Fruit fly (Drosophila melanogaster) whole organism, pupa: ENCODE data around the gene Obp99a.

ENCODE experiments used
- CG13204 ChIP-seq: fragments of 200-800 bp; sonication (Bioruptor generic); optimal IDR thresholded peaks from 2 replicates; lab custom pipeline; 2018; ENCODE audit warnings: missing biosample characterization, mild to moderate bottlenecking, missing genetic modification characterization, moderate library complexity
- CG4496 ChIP-seq: fragments of 200-800 bp; sonication (Bioruptor generic); IDR thresholded peaks from 3 replicates; pipeline ENCODE4 v1.3.6; 2022; ENCODE audit warnings: missing biosample characterization, missing genetic modification characterization
- D1 ChIP-seq: fragments of 200-800 bp; sonication (Bioruptor generic); optimal IDR thresholded peaks from 2 replicates; lab custom pipeline; 2018; ENCODE audit warnings: missing biosample characterization, mild to moderate bottlenecking, missing genetic modification characterization, moderate library complexity
- Ets98B ChIP-seq: fragments of 200-800 bp; sonication (Bioruptor generic); IDR thresholded peaks from 2 replicates; pipeline ENCODE4 v1.3.6; 2022; ENCODE audit warnings: missing biosample characterization, missing genetic modification characterization
- Pif1B ChIP-seq: fragments of 200-800 bp; sonication (Bioruptor generic); optimal IDR thresholded peaks from 3 replicates; lab custom pipeline; 2016; ENCODE audit warnings: missing biosample characterization, missing genetic modification characterization
- Snoo ChIP-seq: fragments of 200-800 bp; sonication (Bioruptor generic); optimal IDR thresholded peaks from 3 replicates; lab custom pipeline; 2017; ENCODE audit warnings: missing biosample characterization, mild to moderate bottlenecking, missing genetic modification characterization, inconsistent platforms
- fd96Ca ChIP-seq: fragments of 200-800 bp; sonication (Bioruptor generic); IDR thresholded peaks from 3 replicates; pipeline ENCODE4 v1.3.6; 2022; ENCODE audit warnings: missing biosample characterization, missing genetic modification characterization

- no peak for TF ChIP-seq Pif1B
- no peak for TF ChIP-seq Ets98B (GFP tag; lab: Robert Waterston, UW)
- TF ChIP-seq CG13204 (GFP tag; lab: Kevin White, UChicago), result no peak
- TF ChIP-seq Snoo (tag; lab: Kevin White, UChicago), result no peak
- TF ChIP-seq CG4496 (GFP tag; lab: Robert Waterston, UW), result no peak
- TF ChIP-seq D1 (tag; lab: Kevin White, UChicago), result no peak
- TF ChIP-seq fd96Ca, result no peak
These were observed 42.9 kb downstream of the Obp99a start, which contains the start of gene Obp99d for dm6 chr3R:29714314-29714713.
